Worm (Caenorhabditis elegans): ENCODE measurements around the gene lgc-49.

The lgc-49 gene

DNA sequence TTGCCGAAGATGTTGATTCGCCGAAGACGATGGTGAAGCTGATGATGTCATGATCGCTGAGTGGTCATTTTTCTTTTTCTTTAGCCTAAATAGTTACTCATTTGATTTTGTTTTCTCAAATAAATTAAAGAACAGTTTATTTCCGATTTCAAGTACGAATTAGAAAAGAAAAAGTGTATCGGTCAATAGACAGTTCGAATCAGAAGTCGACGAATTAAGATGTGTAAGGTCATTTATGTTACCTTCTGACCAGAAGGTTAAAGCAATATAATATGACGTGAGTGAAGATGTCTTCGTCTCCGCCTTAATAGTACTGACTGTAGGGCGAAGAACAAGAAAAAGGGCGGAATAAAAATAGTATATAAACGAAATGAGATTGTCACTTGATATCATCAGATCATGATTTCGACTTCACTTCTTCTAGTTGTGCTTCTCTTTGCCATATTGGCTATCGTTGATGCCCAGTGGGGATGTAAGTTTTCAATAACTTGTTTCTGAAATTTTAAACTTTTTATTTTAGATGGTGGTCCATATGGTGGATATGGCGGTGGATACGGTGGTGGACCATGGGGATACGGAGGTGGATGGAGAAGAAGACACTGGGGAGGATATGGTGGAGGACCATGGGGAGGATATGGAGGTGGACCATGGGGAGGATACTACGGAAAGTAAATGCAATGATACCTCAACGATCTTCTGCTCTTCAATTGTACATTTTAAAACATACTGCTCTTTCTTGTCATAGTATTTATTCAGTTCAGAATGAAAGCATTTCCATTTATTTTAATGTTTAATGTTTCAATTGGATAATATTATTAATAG lies 43.9 kb upstream of the lgc-49 start, which contains the start of the genes T19C4.24 and nlp-33 (continued):
- TF ChIP-seq egl-13 (tag; optimal IDR thresholded peaks at IDR 0.05) (no peak), unc-30 (tag; optimal IDR thresholded peaks at IDR 0.05) (no peak), ceh-82 (tag; optimal IDR thresholded peaks at IDR 0.05) (no peak), pqm-1 (tag; optimal IDR thresholded peaks at IDR 0.05) (no peak), nhr-20 (tag; optimal IDR thresholded peaks at IDR 0.05) (peak; percentile 54), irx-1 (tag; optimal IDR thresholded peaks at IDR 0.05) (no peak), jun-1 (tag; optimal IDR thresholded peaks at IDR 0.05) (no peak), C34B4.2 (tag; optimal IDR thresholded peaks at IDR 0.05) (no peak), sup-37 (GFP tag; optimal IDR thresholded peaks at IDR 0.05) (no peak), sptf-1 (tag; optimal IDR thresholded peaks at IDR 0.05) (no peak), C16A3.4 (tag; optimal IDR thresholded peaks at IDR 0.05) (no peak)

ce11 chrV:11147780-11148144 lies 43.3 kb upstream of the lgc-49 start:
- TF ChIP-seq fkh-4 (tag; optimal IDR thresholded peaks at IDR 0.05; ENCODE audit: borderline replicate concordance) (no peak), lsy-2 (tag; optimal IDR thresholded peaks at IDR 0.05) (peak in 1 of 2 experiments; percentile 12), C16A3.4 (tag; optimal IDR thresholded peaks at IDR 0.05) (no peak), jun-1 (tag; optimal IDR thresholded peaks at IDR 0.05) (peak; percentile 9), nhr-71 (tag; optimal IDR thresholded peaks at IDR 0.05) (peak; percentile 38), efl-1 (optimal IDR thresholded peaks at IDR 0.05) (no peak), efl-1 (GFP tag; optimal IDR thresholded peaks at IDR 0.05 in 1 of 2) (peak in 1 of 2 experiments; percentile 76), ztf-4 (tag; optimal IDR thresholded peaks at IDR 0.05) (peak; percentile 18), nhr-85 (tag) (peak; percentile 86), nhr-90 (tag; optimal IDR thresholded peaks at IDR 0.05; ENCODE audit: poor library complexity) (peak; percentile 17), fkh-8 (tag; optimal IDR thresholded peaks at IDR 0.05) (no peak), blmp-1 (tag; optimal IDR thresholded peaks at IDR 0.05) (no peak), nhr-28 (tag; optimal IDR thresholded peaks at IDR 0.05) (no peak), egl-27 (tag; optimal IDR thresholded peaks at IDR 0.05) (no peak), nhr-84 (tag; optimal IDR thresholded peaks at IDR 0.05) (no peak), C34B4.2 (tag; optimal IDR thresholded peaks at IDR 0.05) (no peak), nhr-19 (GFP tag; conservative IDR thresholded peaks at IDR 0.05) (no peak; the same call in 1 of the 2 replicates), elt-3 (tag; optimal IDR thresholded peaks at IDR 0.05) (peak in 1 of 6 experiments; percentile 76)

- TF ChIP-seq lin-13 (GFP tag; optimal IDR thresholded peaks at IDR 0.05) (no peak), lin-14 (GFP tag; optimal IDR thresholded peaks at IDR 0.05) (no peak), nhr-76 (tag; optimal IDR thresholded peaks at IDR 0.05) (no peak), elt-3 (tag; optimal IDR thresholded peaks at IDR 0.05) (peak in 1 of 6 experiments; percentile 48), ets-5 (GFP tag; IDR thresholded peaks at IDR 0.05) (no peak), ceh-8 (GFP tag; optimal IDR thresholded peaks at IDR 0.05) (no peak), nhr-85 (tag) (peak; percentile 79), blmp-1 (tag; optimal IDR thresholded peaks at IDR 0.05) (peak; percentile 80), zag-1 (tag; optimal IDR thresholded peaks at IDR 0.05) (no peak), snu-23 (GFP tag; optimal IDR thresholded peaks at IDR 0.05) (no peak), unc-98 (GFP tag; IDR thresholded peaks at IDR 0.05) (no peak), vab-15 (tag; optimal IDR thresholded peaks at IDR 0.05) (no peak), nhr-84 (tag; optimal IDR thresholded peaks at IDR 0.05) (no peak), sox-4 (tag; optimal IDR thresholded peaks at IDR 0.05) (no peak), grh-1 (GFP tag; IDR thresholded peaks at IDR 0.05) (no peak), F16B12.6 (tag; optimal IDR thresholded peaks at IDR 0.05) (no peak), ceh-82 (tag; optimal IDR thresholded peaks at IDR 0.05) (no peak), mep-1 (tag; optimal IDR thresholded peaks at IDR 0.05) (peak; percentile 8)
These were observed 42.1 kb upstream of the lgc-49 start for ce11 chrV:11148971-11149370.

All from whole organism, L1 larva.